Fruit fly (Drosophila melanogaster) whole organism, embryonic: ENCODE results near the gene CG42819.
A peak's percentile ranks its signal among the peaks of the same experiment; 100 is the strongest.

ENCODE experiments used
- Aef1 ChIP-seq: fragments of 200-800 bp; sonication (Bioruptor generic); IDR thresholded peaks from 3 replicates; pipeline ENCODE4 v1.3.6; 2022; ENCODE audit warnings: missing biosample characterization, missing genetic modification characterization
- Antp ChIP-seq: fragments of 200-800 bp; sonication (Bioruptor generic); optimal IDR thresholded peaks from 3 replicates; lab custom pipeline; 2016; ENCODE audit warnings: missing biosample characterization, missing genetic modification characterization
- Atf3 ChIP-seq: fragments of 200-800 bp; sonication (Bioruptor generic); optimal IDR thresholded peaks from 3 replicates; lab custom pipeline; 2016; ENCODE audit warnings: missing biosample characterization, missing genetic modification characterization
- Bdp1 ChIP-seq: fragments of 200-800 bp; sonication (Bioruptor generic); optimal IDR thresholded peaks from 3 replicates; lab custom pipeline; 2016; ENCODE audit warnings: missing biosample characterization, missing genetic modification characterization
- BtbVII ChIP-seq: fragments of 200-800 bp; sonication (Bioruptor generic); optimal IDR thresholded peaks from 3 replicates; lab custom pipeline; 2017; ENCODE audit warnings: missing biosample characterization, mild to moderate bottlenecking, missing genetic modification characterization
- CG1024 ChIP-seq: fragments of 200-800 bp; sonication (Bioruptor generic); IDR thresholded peaks from 2 replicates; pipeline ENCODE4 v1.3.6; 2022; ENCODE audit warnings: missing biosample characterization, missing genetic modification characterization
- CG11093 ChIP-seq: fragments of 200-800 bp; sonication (Bioruptor generic); IDR thresholded peaks from 3 replicates; pipeline ENCODE4 v1.3.6; 2022; ENCODE audit warnings: missing biosample characterization, missing genetic modification characterization
- CG17361 ChIP-seq: fragments of 200-800 bp; sonication (Bioruptor generic); IDR thresholded peaks from 3 replicates; pipeline ENCODE4 v1.3.6; 2022; ENCODE audit warnings: missing biosample characterization, missing genetic modification characterization
- CG18619 ChIP-seq: fragments of 200-800 bp; sonication (Bioruptor generic); optimal IDR thresholded peaks from 3 replicates; lab custom pipeline; 2017; ENCODE audit warnings: missing biosample characterization, mild to moderate bottlenecking, missing genetic modification characterization
- CG2116 ChIP-seq: fragments of 200-800 bp; sonication (Bioruptor generic); optimal IDR thresholded peaks from 3 replicates; lab custom pipeline; 2018; ENCODE audit warnings: missing biosample characterization, mild to moderate bottlenecking, missing genetic modification characterization
- CG2202 ChIP-seq: fragments of 200-800 bp; sonication (Bioruptor generic); optimal IDR thresholded peaks from 2 replicates; lab custom pipeline; 2018; ENCODE audit warnings: missing biosample characterization, mild to moderate bottlenecking, missing genetic modification characterization
- CG32532 ChIP-seq: fragments of 200-800 bp; sonication (Bioruptor generic); IDR thresholded peaks from 2 replicates; pipeline ENCODE4 v1.3.6; 2022; ENCODE audit warnings: missing biosample characterization, missing genetic modification characterization
- CG33557 ChIP-seq: fragments of 200-800 bp; sonication (Bioruptor generic); optimal IDR thresholded peaks from 2 replicates; lab custom pipeline; 2019; ENCODE audit warnings: missing biosample characterization, mild to moderate bottlenecking, missing genetic modification characterization, moderate library complexity
- CG4360 ChIP-seq: fragments of 200-800 bp; sonication (Bioruptor generic); IDR thresholded peaks from 2 replicates; pipeline ENCODE4 v1.3.6; 2022; ENCODE audit warnings: missing biosample characterization, missing genetic modification characterization
- CG6175 ChIP-seq: fragments of 200-800 bp; sonication (Bioruptor generic); IDR thresholded peaks from 3 replicates; pipeline ENCODE4 v1.3.6; 2022; ENCODE audit warnings: missing biosample characterization, missing genetic modification characterization
- CG7745 ChIP-seq: fragments of 200-800 bp; sonication (Bioruptor generic); optimal IDR thresholded peaks from 2 replicates; lab custom pipeline; 2018; ENCODE audit warnings: missing biosample characterization, mild to moderate bottlenecking, missing genetic modification characterization, moderate library complexity
- CTCF ChIP-seq: fragments of 200-800 bp; sonication (Bioruptor generic); optimal IDR thresholded peaks from 2 replicates; lab custom pipeline; 2017; ENCODE audit warnings: missing biosample characterization, mild to moderate bottlenecking, missing genetic modification characterization, moderate library complexity
- E2f1 ChIP-seq: fragments of 200-800 bp; sonication (Bioruptor generic); IDR thresholded peaks from 2 replicates; pipeline ENCODE4 v1.3.6; 2022; ENCODE audit warnings: missing biosample characterization, missing genetic modification characterization
- E2f2 ChIP-seq: fragments of 200-800 bp; sonication (Bioruptor generic); IDR thresholded peaks from 2 replicates; pipeline ENCODE4 v1.3.6; 2022; ENCODE audit warnings: missing biosample characterization, missing genetic modification characterization
- Ets97D ChIP-seq: fragments of 200-800 bp; sonication (Bioruptor generic); optimal IDR thresholded peaks from 3 replicates; lab custom pipeline; 2016; ENCODE audit warnings: missing biosample characterization, missing genetic modification characterization
- Fer1 ChIP-seq: fragments of 200-800 bp; sonication (Bioruptor generic); optimal IDR thresholded peaks from 2 replicates; lab custom pipeline; 2017; ENCODE audit warnings: missing biosample characterization, mild to moderate bottlenecking, missing genetic modification characterization
- H15 ChIP-seq: fragments of 200-800 bp; sonication (Bioruptor generic); IDR thresholded peaks from 3 replicates; pipeline ENCODE4 v1.3.6; 2022; ENCODE audit warnings: missing biosample characterization, missing genetic modification characterization
- HLH3B ChIP-seq: fragments of 200-800 bp; sonication (Bioruptor generic); IDR thresholded peaks from 2 replicates; pipeline ENCODE4 v1.3.6; 2022; ENCODE audit warnings: missing biosample characterization, missing genetic modification characterization
- Hand ChIP-seq: fragments of 200-800 bp; sonication (Bioruptor generic); optimal IDR thresholded peaks from 2 replicates; lab custom pipeline; 2017; ENCODE audit warnings: mild to moderate bottlenecking, missing biosample characterization, missing genetic modification reagents, missing genetic modification characterization
- Kr ChIP-seq: fragments of 200-800 bp; sonication (Bioruptor generic); optimal IDR thresholded peaks from 2 replicates; lab custom pipeline; 2017; ENCODE audit warnings: missing biosample characterization, mild to moderate bottlenecking, missing genetic modification characterization
- Lim3 ChIP-seq: fragments of 200-800 bp; sonication (Bioruptor generic); IDR thresholded peaks from 2 replicates; pipeline ENCODE4 v1.3.6; 2022; ENCODE audit warnings: missing biosample characterization, missing genetic modification characterization
- Med ChIP-seq: fragments of 200-800 bp; sonication (Bioruptor generic); peaks from one replicate; lab custom pipeline; 2016; ENCODE audit warnings: missing biosample characterization, missing genetic modification characterization, mild to moderate bottlenecking, inconsistent platforms, moderate library complexity
- Mrtf ChIP-seq: fragments of 200-800 bp; sonication (Bioruptor generic); IDR thresholded peaks from 3 replicates; pipeline ENCODE4 v1.3.6; 2022; ENCODE audit warnings: missing biosample characterization, missing genetic modification characterization
- Nf-YA ChIP-seq: fragments of 200-800 bp; sonication (Bioruptor generic); IDR thresholded peaks from 2 replicates; pipeline ENCODE4 v1.3.6; 2022; ENCODE audit warnings: missing biosample characterization, missing genetic modification characterization
- Opbp ChIP-seq: fragments of 200-800 bp; sonication (Bioruptor generic); IDR thresholded peaks from 3 replicates; pipeline ENCODE4 v1.3.6; 2022; ENCODE audit warnings: missing biosample characterization, missing genetic modification characterization; ENCODE audit not compliant: partially characterized antibody
- Poxn ChIP-seq: fragments of 200-800 bp; sonication (Bioruptor generic); IDR thresholded peaks from 2 replicates; pipeline ENCODE4 v1.3.6; 2022; ENCODE audit warnings: missing biosample characterization, missing genetic modification characterization
- Scr ChIP-seq: fragments of 200-800 bp; sonication (Bioruptor generic); IDR thresholded peaks from 2 replicates; pipeline ENCODE4 v1.3.6; 2022; ENCODE audit warnings: missing biosample characterization, missing genetic modification characterization; ENCODE audit not compliant: partially characterized antibody
- Side ChIP-seq: fragments of 200-800 bp; sonication (Bioruptor generic); optimal IDR thresholded peaks from 2 replicates; lab custom pipeline; 2016; ENCODE audit warnings: missing biosample characterization, missing genetic modification characterization
- Sin3A ChIP-seq: fragments of >200 bp; optimal IDR thresholded peaks from 2 replicates; lab custom pipeline; 2018
- bbx ChIP-seq: fragments of 200-800 bp; sonication (Bioruptor generic); IDR thresholded peaks from 2 replicates; pipeline ENCODE4 v1.3.6; 2022; ENCODE audit warnings: missing biosample characterization, missing genetic modification characterization; ENCODE audit not compliant: partially characterized antibody
- cg ChIP-seq: fragments of 200-800 bp; sonication (Bioruptor generic); optimal IDR thresholded peaks from 3 replicates; lab custom pipeline; 2019; ENCODE audit warnings: missing biosample characterization, mild to moderate bottlenecking, missing genetic modification characterization, moderate library complexity
- chm ChIP-seq: fragments of 200-800 bp; sonication (Bioruptor generic); IDR thresholded peaks from 2 replicates; pipeline ENCODE4 v1.3.6; 2022; ENCODE audit warnings: missing biosample characterization, missing genetic modification characterization
- ftz-f1 ChIP-seq: fragments of 200-800 bp; sonication (Bioruptor generic); optimal IDR thresholded peaks from 2 replicates; lab custom pipeline; 2016; ENCODE audit warnings: missing biosample characterization, missing genetic modification characterization
- fu2 ChIP-seq: fragments of 200-800 bp; sonication (Bioruptor generic); optimal IDR thresholded peaks from 2 replicates; lab custom pipeline; 2016; ENCODE audit warnings: missing biosample characterization, missing genetic modification characterization
- gcm ChIP-seq: fragments of 200-800 bp; sonication (Bioruptor generic); optimal IDR thresholded peaks from 2 replicates; lab custom pipeline; 2019; ENCODE audit warnings: missing biosample characterization, mild to moderate bottlenecking, missing genetic modification characterization, moderate library complexity
- gcm2 ChIP-seq: fragments of 200-800 bp; sonication (Bioruptor generic); optimal IDR thresholded peaks from 2 replicates; lab custom pipeline; 2016; ENCODE audit warnings: missing biosample characterization, missing genetic modification characterization
- insv ChIP-seq, 2 experiments: fragments of 200-800 bp; sonication (Bioruptor generic); optimal IDR thresholded peaks; 3 replicates each; lab custom pipeline; 2016 to 2018; ENCODE audit warnings: missing biosample characterization in 2 of 2, missing genetic modification characterization in 2 of 2
- kay ChIP-seq: fragments of 200-800 bp; sonication (Bioruptor generic); optimal IDR thresholded peaks from 2 replicates; lab custom pipeline; 2016; ENCODE audit warnings: missing biosample characterization, missing genetic modification characterization
- nerfin-2 ChIP-seq: fragments of 200-800 bp; sonication (Bioruptor generic); IDR thresholded peaks from 2 replicates; pipeline ENCODE4 v1.3.6; 2022; ENCODE audit warnings: missing biosample characterization, missing genetic modification characterization; ENCODE audit not compliant: partially characterized antibody
- pfk ChIP-seq: fragments of 200-800 bp; sonication (Bioruptor generic); optimal IDR thresholded peaks from 2 replicates; lab custom pipeline; 2018; ENCODE audit warnings: missing biosample characterization, mild to moderate bottlenecking, missing genetic modification characterization, moderate library complexity
- row ChIP-seq: fragments of 200-800 bp; sonication (Bioruptor generic); IDR thresholded peaks from 3 replicates; pipeline ENCODE4 v1.3.6; 2022; ENCODE audit warnings: missing biosample characterization, missing genetic modification characterization
- slou ChIP-seq: fragments of 200-800 bp; sonication (Bioruptor generic); optimal IDR thresholded peaks from 3 replicates; lab custom pipeline; 2016; ENCODE audit warnings: missing biosample characterization, missing genetic modification characterization
- slp2 ChIP-seq: fragments of 200-800 bp; sonication (Bioruptor generic); optimal IDR thresholded peaks from 2 replicates; lab custom pipeline; 2016; ENCODE audit warnings: missing biosample characterization, missing genetic modification characterization
- ttk ChIP-seq: fragments of 200-800 bp; sonication (Bioruptor generic); IDR thresholded peaks from 2 replicates; pipeline ENCODE4 v2.1.2; 2022; ENCODE audit warnings: missing biosample characterization, missing genetic modification characterization
- tx ChIP-seq: fragments of 200-800 bp; sonication (Bioruptor generic); optimal IDR thresholded peaks from 2 replicates; lab custom pipeline; 2016; ENCODE audit warnings: missing biosample characterization, missing genetic modification characterization
- zf30C ChIP-seq: fragments of 200-800 bp; sonication (Bioruptor generic); optimal IDR thresholded peaks from 3 replicates; lab custom pipeline; 2018; ENCODE audit warnings: missing biosample characterization, mild to moderate bottlenecking, missing genetic modification characterization

Gene CG42819

dm6 chr2L:8362273-8362954 is 26.7 kb downstream of the CG42819 start, which contains the start of gene CG7627 (continued):
- peak; percentile 48; the same call in 1 of the 2 replicates for TF ChIP-seq bbx
- TF ChIP-seq Med (GFP tag; lab: Kevin White, UChicago): peak; percentile 97
- TF ChIP-seq row: peak; percentile 94
- TF ChIP-seq E2f1: peak; percentile 63
- no peak for TF ChIP-seq Kr (GFP tag; lab: Kevin White, UChicago)
- no peak for TF ChIP-seq Lim3 (GFP tag; lab: Robert Waterston, UW)
- TF ChIP-seq tx (GFP tag; lab: Kevin White, UChicago): peak; percentile 57
- peak; percentile 44 for TF ChIP-seq Atf3
- peak; percentile 81 for TF ChIP-seq HLH3B (GFP tag; lab: Robert Waterston, UW)
- TF ChIP-seq zf30C (GFP tag; lab: Kevin White, UChicago): no peak
- peak; percentile 86 for TF ChIP-seq Fer1 (GFP tag; lab: Kevin White, UChicago)
- TF ChIP-seq kay (GFP tag; lab: Kevin White, UChicago): peak; percentile 31
- no peak for TF ChIP-seq CG7745 (tag; lab: Kevin White, UChicago)
- TF ChIP-seq CG18619 (GFP tag; lab: Kevin White, UChicago): peak; percentile 71
- no peak for TF ChIP-seq cg (GFP tag; lab: Kevin White, UChicago)
- peak; percentile 81 for TF ChIP-seq CG17361 (GFP tag; lab: Robert Waterston, UW)
- peak; percentile 61 for TF ChIP-seq Bdp1 (GFP tag; lab: Kevin White, UChicago)
- TF ChIP-seq ttk (GFP tag; lab: Robert Waterston, UW): peak; percentile 72
- peak in 1 of 2 experiments; percentile 82 for TF ChIP-seq insv (GFP tag; optimal IDR thresholded peaks at IDR 0.05; lab: Kevin White, UChicago)
- TF ChIP-seq nerfin-2: no peak
- TF ChIP-seq CG11093 (GFP tag; lab: Robert Waterston, UW): peak; percentile 63; the same call in 1 of the 3 replicates
- TF ChIP-seq gcm (GFP tag; lab: Kevin White, UChicago): peak; percentile 48
- TF ChIP-seq CG2202 (tag; lab: Kevin White, UChicago): no peak
- peak; percentile 70 for TF ChIP-seq Antp (GFP tag; lab: Kevin White, UChicago)
- TF ChIP-seq Scr (GFP tag; lab: Robert Waterston, UW): 0 out of 2 replicates have a peak, but pooled peaks have one; percentile 26
- peak; percentile 77 for TF ChIP-seq fu2 (GFP tag; lab: Kevin White, UChicago)
- TF ChIP-seq CG6175 (GFP tag; lab: Robert Waterston, UW): peak; percentile 74; the same call in 2 of the 3 replicates
- 0 out of 2 replicates have a peak, but pooled peaks have one; percentile 23 for TF ChIP-seq CG4360 (GFP tag; lab: Robert Waterston, UW)
- TF ChIP-seq CG33557 (GFP tag; lab: Kevin White, UChicago): peak; percentile 43
- peak; percentile 82 for TF ChIP-seq BtbVII (GFP tag; lab: Kevin White, UChicago)
- peak; percentile 75 for TF ChIP-seq Aef1
- TF ChIP-seq E2f2 (GFP tag; lab: Robert Waterston, UW): no peak
- TF ChIP-seq Nf-YA (GFP tag; lab: Robert Waterston, UW): peak; percentile 53; the same call in 1 of the 2 replicates
- TF ChIP-seq Sin3A (lab: Kevin White, UChicago): no peak
- peak; percentile 12 for TF ChIP-seq slp2 (GFP tag; lab: Kevin White, UChicago)
- TF ChIP-seq ftz-f1: no peak
- TF ChIP-seq Hand: peak; percentile 62
- peak; percentile 70 for TF ChIP-seq Side (GFP tag; lab: Kevin White, UChicago)
- peak; percentile 17 for TF ChIP-seq CG2116 (GFP tag; lab: Kevin White, UChicago)
- TF ChIP-seq CTCF: no peak
- TF ChIP-seq H15: no peak; the same call in 2 of the 3 replicates
- TF ChIP-seq Poxn (GFP tag; lab: Robert Waterston, UW): peak; percentile 70
- no peak for TF ChIP-seq Opbp (GFP tag; lab: Robert Waterston, UW)
- TF ChIP-seq gcm2 (GFP tag; lab: Kevin White, UChicago): peak; percentile 57
- TF ChIP-seq chm (GFP tag; lab: Robert Waterston, UW): peak; percentile 72; the same call in 1 of the 2 replicates
- TF ChIP-seq CG1024: peak; percentile 46; the same call in 1 of the 2 replicates
- peak; percentile 88 for TF ChIP-seq CG32532 (GFP tag; lab: Robert Waterston, UW)
- TF ChIP-seq pfk (GFP tag; lab: Kevin White, UChicago): no peak
- peak; percentile 42 for TF ChIP-seq Ets97D (GFP tag; lab: Kevin White, UChicago)
- peak; percentile 80 for TF ChIP-seq Mrtf (GFP tag; lab: Robert Waterston, UW)
- TF ChIP-seq slou (GFP tag; lab: Kevin White, UChicago): peak; percentile 17
